Fruit fly (Drosophila melanogaster) whole organism, adult: ENCODE results near the gene CG31229.

ENCODE experiments used
- CG11617 ChIP-seq: fragments of 200-800 bp; sonication (Bioruptor generic); optimal IDR thresholded peaks from 2 replicates; lab custom pipeline; 2017; ENCODE audit warnings: mild to moderate bottlenecking, missing biosample characterization, missing genetic modification reagents, missing genetic modification characterization
- CG12768 ChIP-seq: fragments of 200-800 bp; sonication (Bioruptor generic); optimal IDR thresholded peaks from 2 replicates; lab custom pipeline; 2017; ENCODE audit warnings: missing biosample characterization, missing genetic modification characterization, mild to moderate bottlenecking, moderate library complexity, missing genetic modification reagents
- CG14711 ChIP-seq: fragments of 200-800 bp; sonication (Bioruptor generic); optimal IDR thresholded peaks from 2 replicates; lab custom pipeline; 2018; ENCODE audit warnings: missing biosample characterization, mild to moderate bottlenecking, missing genetic modification characterization, moderate library complexity
- CG1620 ChIP-seq: fragments of 200-800 bp; sonication (Bioruptor generic); optimal IDR thresholded peaks from 2 replicates; lab custom pipeline; 2016; ENCODE audit warnings: missing biosample characterization, missing genetic modification characterization
- CG33017 ChIP-seq: fragments of 200-800 bp; sonication (Bioruptor generic); optimal IDR thresholded peaks from 2 replicates; lab custom pipeline; 2018; ENCODE audit warnings: missing biosample characterization, mild to moderate bottlenecking, missing genetic modification characterization, moderate library complexity
- CG5204 ChIP-seq: fragments of 200-800 bp; sonication (Bioruptor generic); optimal IDR thresholded peaks from 2 replicates; lab custom pipeline; 2016; ENCODE audit warnings: missing biosample characterization, missing genetic modification characterization
- CG7045 ChIP-seq: fragments of 200-800 bp; sonication (Bioruptor generic); optimal IDR thresholded peaks from 2 replicates; lab custom pipeline; 2017; ENCODE audit warnings: missing biosample characterization, mild to moderate bottlenecking, missing genetic modification characterization
- CG7101 ChIP-seq: fragments of 200-800 bp; sonication (Bioruptor generic); optimal IDR thresholded peaks from 2 replicates; lab custom pipeline; 2018; ENCODE audit warnings: missing biosample characterization, mild to moderate bottlenecking, missing genetic modification characterization, moderate library complexity
- Clk ChIP-seq: fragments of 200-800 bp; sonication (Bioruptor generic); optimal IDR thresholded peaks from 2 replicates; lab custom pipeline; 2017; ENCODE audit warnings: missing biosample characterization, missing genetic modification characterization
- Crg-1 ChIP-seq: fragments of 200-800 bp; sonication (Bioruptor generic); optimal IDR thresholded peaks from 2 replicates; lab custom pipeline; 2016; ENCODE audit warnings: missing biosample characterization, missing genetic modification characterization
- Hr96 ChIP-seq: fragments of 200-800 bp; sonication (Bioruptor generic); optimal IDR thresholded peaks from 2 replicates; lab custom pipeline; 2016; ENCODE audit warnings: missing biosample characterization, missing genetic modification characterization
- Mnt ChIP-seq: fragments of 200-800 bp; sonication (Bioruptor generic); optimal IDR thresholded peaks from 2 replicates; lab custom pipeline; 2016; ENCODE audit warnings: missing biosample characterization, mild to moderate bottlenecking, missing genetic modification characterization
- bab1 ChIP-seq: fragments of 200-800 bp; sonication (Bioruptor generic); optimal IDR thresholded peaks from 3 replicates; lab custom pipeline; 2019; ENCODE audit warnings: missing biosample characterization, mild to moderate bottlenecking, missing genetic modification characterization, moderate library complexity
- cic ChIP-seq: fragments of 200-800 bp; sonication (Bioruptor generic); optimal IDR thresholded peaks from 2 replicates; lab custom pipeline; 2017; ENCODE audit warnings: missing biosample characterization, mild to moderate bottlenecking, missing genetic modification characterization, moderate library complexity
- cnc ChIP-seq, 2 experiments: fragments of >200 bp; optimal IDR thresholded peaks; 2 replicates each; lab custom pipeline; 2017
- kay ChIP-seq: fragments of 200-800 bp; sonication (Bioruptor generic); peaks from one replicate; lab custom pipeline; 2016; ENCODE audit warnings: missing biosample characterization, missing genetic modification characterization, borderline replicate concordance
- ovo ChIP-seq: fragments of 200-800 bp; sonication (Bioruptor generic); optimal IDR thresholded peaks from 2 replicates; lab custom pipeline; 2016; ENCODE audit warnings: missing biosample characterization, missing genetic modification characterization
- pad ChIP-seq: fragments of 200-800 bp; sonication (Bioruptor generic); optimal IDR thresholded peaks from 3 replicates; lab custom pipeline; 2017; ENCODE audit warnings: missing biosample characterization, missing genetic modification characterization, mild to moderate bottlenecking, moderate library complexity, missing genetic modification reagents
- tj ChIP-seq: fragments of 200-800 bp; sonication (Bioruptor generic); optimal IDR thresholded peaks from 3 replicates; lab custom pipeline; 2017; ENCODE audit warnings: missing biosample characterization, mild to moderate bottlenecking, missing genetic modification characterization, moderate library complexity
- toe ChIP-seq: fragments of 200-800 bp; sonication (Bioruptor generic); optimal IDR thresholded peaks from 2 replicates; lab custom pipeline; 2016; ENCODE audit warnings: missing biosample characterization, missing genetic modification characterization

The CG31229 gene

DNA sequence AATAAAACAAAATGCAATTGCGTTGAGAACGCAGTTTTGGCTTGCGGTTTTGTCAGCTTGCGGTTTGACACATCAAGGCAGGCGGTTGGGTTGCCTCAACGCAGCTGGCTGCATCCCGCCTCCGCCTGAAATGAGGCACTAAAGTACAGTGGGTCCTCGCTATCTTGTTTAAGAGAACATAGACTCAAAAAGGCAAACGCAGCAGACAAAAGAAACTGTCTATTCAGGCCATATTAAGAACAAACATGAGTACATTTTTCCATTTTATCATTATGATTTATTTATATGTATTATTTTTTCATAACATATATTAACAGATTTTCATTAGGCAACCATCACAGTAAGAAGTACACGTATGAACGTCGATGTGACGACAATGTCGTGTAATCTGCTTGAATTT lies 28.0 kb upstream of the CG31229 start:
- TF ChIP-seq tj (GFP tag; lab: Kevin White, UChicago): peak; percentile 24
- TF ChIP-seq pad (GFP tag; lab: Kevin White, UChicago): no peak
- TF ChIP-seq CG14711 (tag; lab: Kevin White, UChicago): no peak
- TF ChIP-seq CG7101: no peak
- TF ChIP-seq CG7045 (GFP tag; lab: Kevin White, UChicago): no peak

DNA sequence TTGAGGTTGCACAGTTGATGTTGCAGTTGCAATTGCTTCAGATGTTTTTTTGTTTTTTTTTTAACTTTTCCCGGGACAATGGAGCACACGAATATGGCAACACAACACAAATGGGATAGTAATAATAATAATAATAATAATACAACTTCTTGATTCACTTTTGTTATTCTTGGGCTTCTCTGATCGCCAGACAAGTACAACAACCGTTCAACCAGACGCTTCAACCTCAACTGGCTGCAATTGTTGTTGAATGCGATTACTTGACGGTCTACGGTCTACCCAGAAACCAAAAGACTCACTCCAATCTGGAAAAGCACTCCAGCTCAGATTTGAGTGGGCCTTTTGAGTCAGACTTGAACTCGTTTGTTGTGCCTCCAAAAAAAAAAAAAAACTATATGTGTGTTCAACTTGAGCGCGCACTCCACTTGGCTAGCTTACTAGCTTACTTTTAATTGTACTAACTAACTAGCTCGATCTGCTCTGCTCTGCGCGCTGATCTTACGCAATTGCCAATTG lies 26.4 kb upstream of the CG31229 start, which contains the start of gene CG14301:
CG14301 (minus strand) TSS at position 216 of the 516 bp plus-strand sequence.
- TF ChIP-seq CG12768 (GFP tag; lab: Kevin White, UChicago): no peak
- no peak for TF ChIP-seq cnc (optimal IDR thresholded peaks at IDR 0.05; lab: Kevin White, UChicago)
- TF ChIP-seq Mnt (GFP tag; lab: Kevin White, UChicago): no peak
- TF ChIP-seq kay (GFP tag; lab: Kevin White, UChicago): no peak

DNA sequence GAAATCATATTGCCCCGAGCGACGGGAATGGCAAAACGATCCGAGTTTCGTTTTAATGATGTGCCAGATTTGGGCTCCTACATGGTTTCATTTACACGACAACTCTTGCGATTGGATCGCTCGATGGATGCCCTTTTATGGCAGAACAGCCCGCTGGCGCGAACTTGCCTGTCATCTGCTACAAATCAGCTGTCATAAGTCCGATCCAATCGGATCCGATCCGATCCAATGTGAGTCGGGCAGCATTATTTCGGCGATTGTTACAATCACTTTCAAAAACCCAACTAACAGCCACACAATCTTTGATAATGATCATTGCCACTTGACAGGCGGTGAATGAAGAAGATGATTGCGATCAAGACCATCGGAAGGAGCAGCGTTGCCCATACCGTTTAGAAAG lies 24.0 kb upstream of the CG31229 start:
- TF ChIP-seq CG14711 (tag; lab: Kevin White, UChicago) (no peak), tj (GFP tag; lab: Kevin White, UChicago) (no peak), CG7045 (GFP tag; lab: Kevin White, UChicago) (no peak), bab1 (no peak), CG7101 (no peak), CG1620 (GFP tag; lab: Kevin White, UChicago) (no peak), pad (GFP tag; lab: Kevin White, UChicago) (no peak), ovo (GFP tag; lab: Kevin White, UChicago) (no peak), CG11617 (GFP tag; lab: Kevin White, UChicago) (no peak), cic (GFP tag; lab: Kevin White, UChicago) (no peak), Clk (GFP tag; lab: Kevin White, UChicago) (no peak), Hr96 (GFP tag; lab: Kevin White, UChicago) (no peak), Crg-1 (no peak), CG12768 (GFP tag; lab: Kevin White, UChicago) (no peak), Mnt (GFP tag; lab: Kevin White, UChicago) (no peak), toe (GFP tag; lab: Kevin White, UChicago) (no peak), CG5204 (GFP tag; lab: Kevin White, UChicago) (no peak), cnc (optimal IDR thresholded peaks at IDR 0.05; lab: Kevin White, UChicago) (no peak), CG33017 (tag; lab: Kevin White, UChicago) (no peak)

DNA sequence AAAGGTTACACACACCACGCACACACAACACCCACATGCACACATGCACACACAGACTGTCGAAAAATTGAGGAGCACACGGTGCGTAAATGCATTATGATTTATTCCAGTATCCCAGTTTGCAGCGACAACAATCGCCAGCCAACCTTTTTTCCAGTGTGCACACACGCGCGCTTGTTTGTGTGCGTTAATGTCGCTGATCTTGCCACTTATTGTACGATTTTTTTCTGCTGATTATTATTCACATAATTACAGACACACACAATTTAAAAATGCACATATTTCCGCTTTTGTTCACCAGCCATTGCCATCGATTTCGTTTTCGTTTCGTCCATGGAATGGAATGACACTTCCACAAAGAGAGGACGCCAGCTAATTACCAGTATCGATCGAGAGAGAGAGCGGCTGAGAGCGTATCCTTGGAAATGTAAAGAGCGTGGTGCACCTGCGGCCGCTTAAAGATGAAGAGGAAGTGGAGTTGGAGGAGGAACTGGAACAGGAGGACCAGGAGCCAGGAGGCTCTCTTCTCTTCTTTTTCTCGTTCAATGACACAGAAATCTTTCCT lies 9.2 kb upstream of the CG31229 start:
- no peak for TF ChIP-seq cic (GFP tag; lab: Kevin White, UChicago)
- no peak for TF ChIP-seq Hr96 (GFP tag; lab: Kevin White, UChicago)

DNA sequence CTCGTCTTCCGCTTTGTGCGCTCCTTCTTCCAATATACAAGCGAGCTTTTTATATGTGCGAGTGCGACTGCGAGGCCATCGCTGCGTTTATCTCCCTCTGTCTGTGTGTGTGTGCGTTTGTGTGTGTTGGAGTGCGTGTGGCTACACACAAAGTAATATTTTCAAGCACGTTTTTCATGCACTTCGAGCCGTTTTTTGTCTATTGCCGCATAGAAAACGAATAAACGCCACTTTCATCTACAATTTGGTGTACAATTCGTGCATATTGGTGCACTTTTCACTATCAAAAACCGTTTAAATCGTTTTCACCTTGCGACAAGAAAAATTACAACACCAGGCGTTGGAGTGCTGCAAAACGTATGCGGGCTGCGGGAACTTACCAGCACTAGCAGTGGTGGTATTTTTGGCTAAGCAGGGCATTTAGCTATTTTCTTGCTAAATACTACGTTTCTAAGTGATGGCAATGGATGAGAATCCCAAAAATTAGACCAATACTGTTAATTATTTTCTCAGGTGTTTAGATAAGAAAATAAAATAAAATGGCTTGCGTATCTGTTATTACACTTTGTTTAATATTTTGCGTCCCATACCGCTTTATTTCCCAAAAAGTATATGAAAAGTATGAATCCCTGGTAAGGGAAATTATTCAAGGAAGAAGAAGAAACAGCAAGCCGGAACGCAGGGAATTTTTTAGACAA lies 8.6 kb upstream of the CG31229 start, which contains the start of the genes CG31224 and CstF64:
CG31224 (minus strand) TSS at position 365 of the 698 bp plus-strand sequence.
CstF64 (plus strand) TSS at position 674 of the 698 bp plus-strand sequence.
- TF ChIP-seq bab1: peak; percentile 82
- TF ChIP-seq CG1620 (GFP tag; lab: Kevin White, UChicago): peak; percentile 94
- TF ChIP-seq CG14711 (tag; lab: Kevin White, UChicago): peak; percentile 79
- peak; percentile 93 for TF ChIP-seq CG5204 (GFP tag; lab: Kevin White, UChicago)
- peak; percentile 83 for TF ChIP-seq ovo (GFP tag; lab: Kevin White, UChicago)
- peak; percentile 62 for TF ChIP-seq tj (GFP tag; lab: Kevin White, UChicago)
- TF ChIP-seq Mnt (GFP tag; lab: Kevin White, UChicago): peak; percentile 86
- peak; percentile 84 for TF ChIP-seq Clk (GFP tag; lab: Kevin White, UChicago)
- TF ChIP-seq Hr96 (GFP tag; lab: Kevin White, UChicago): peak; percentile 91
- TF ChIP-seq CG33017 (tag; lab: Kevin White, UChicago): peak; percentile 67
- peak; percentile 89 for TF ChIP-seq CG12768 (GFP tag; lab: Kevin White, UChicago)
- TF ChIP-seq CG7045 (GFP tag; lab: Kevin White, UChicago): peak; percentile 79
- TF ChIP-seq CG11617 (GFP tag; lab: Kevin White, UChicago): peak; percentile 82
- TF ChIP-seq cic (GFP tag; lab: Kevin White, UChicago): peak; percentile 58
- peak; percentile 85 for TF ChIP-seq CG7101
- TF ChIP-seq toe (GFP tag; lab: Kevin White, UChicago): peak; percentile 94
- peak; percentile 93 for TF ChIP-seq Crg-1
- no peak for TF ChIP-seq kay (GFP tag; lab: Kevin White, UChicago)
- no peak for TF ChIP-seq cnc (optimal IDR thresholded peaks at IDR 0.05; lab: Kevin White, UChicago)
- TF ChIP-seq pad (GFP tag; lab: Kevin White, UChicago): peak; percentile 84

DNA sequence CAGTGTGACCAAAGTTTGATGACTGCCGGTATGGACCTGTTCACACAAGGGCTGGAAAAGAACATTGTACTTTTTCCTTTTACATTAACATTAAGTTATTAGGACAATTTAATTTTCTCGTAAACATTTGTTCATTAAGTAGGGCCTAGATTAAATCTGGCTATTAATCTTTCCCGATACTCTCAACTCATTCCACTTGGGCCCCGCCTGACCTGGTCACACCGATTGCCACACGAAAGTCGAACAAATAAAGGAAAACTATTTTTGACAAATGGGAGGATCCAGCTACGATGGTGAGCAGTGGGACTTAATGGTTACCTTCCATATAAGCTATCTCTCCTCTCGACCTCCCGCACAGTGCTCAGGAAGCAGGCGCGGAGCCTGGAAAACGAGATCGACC lies 4.1 kb upstream of the CG31229 start, which contains the start of the genes Cpsf73 and Gos28:
Cpsf73 (minus strand) TSS at position 28 of the 400 bp plus-strand sequence.
Gos28 (plus strand) TSS at position 214 of the 400 bp plus-strand sequence.
- no peak for TF ChIP-seq CG1620 (GFP tag; lab: Kevin White, UChicago)
- TF ChIP-seq Hr96 (GFP tag; lab: Kevin White, UChicago): no peak
- TF ChIP-seq toe (GFP tag; lab: Kevin White, UChicago): no peak
- no peak for TF ChIP-seq tj (GFP tag; lab: Kevin White, UChicago)
- TF ChIP-seq CG12768 (GFP tag; lab: Kevin White, UChicago): no peak
- TF ChIP-seq Clk (GFP tag; lab: Kevin White, UChicago): no peak
- peak; percentile 41 for TF ChIP-seq Crg-1
- peak; percentile 24 for TF ChIP-seq CG11617 (GFP tag; lab: Kevin White, UChicago)
- peak; percentile 26 for TF ChIP-seq bab1
- TF ChIP-seq kay (GFP tag; lab: Kevin White, UChicago): no peak
- TF ChIP-seq CG14711 (tag; lab: Kevin White, UChicago): peak; percentile 37
- peak; percentile 37 for TF ChIP-seq CG7101
- no peak for TF ChIP-seq ovo (GFP tag; lab: Kevin White, UChicago)
- TF ChIP-seq cnc (optimal IDR thresholded peaks at IDR 0.05; lab: Kevin White, UChicago): no peak
- TF ChIP-seq Mnt (GFP tag; lab: Kevin White, UChicago): peak; percentile 5
- TF ChIP-seq CG5204 (GFP tag; lab: Kevin White, UChicago): no peak
- TF ChIP-seq CG33017 (tag; lab: Kevin White, UChicago): no peak
- TF ChIP-seq pad (GFP tag; lab: Kevin White, UChicago): no peak
- TF ChIP-seq cic (GFP tag; lab: Kevin White, UChicago): no peak
- TF ChIP-seq CG7045 (GFP tag; lab: Kevin White, UChicago): no peak
